Worm (Caenorhabditis elegans) whole organism, L4 larva: Measurements from ENCODE around the gene K09H11.9.

Experiments used
- D1046.2 ChIP-seq: fragments of 200-800 bp; sonication (Bioruptor generic); IDR thresholded peaks from 2 replicates; pipeline ENCODE4 v1.3.6; 2022; ENCODE audit warnings: missing genetic modification characterization, missing compliant biosample characterization
- F49E8.2 ChIP-seq: sonication (generic microtip); optimal IDR thresholded peaks from 2 replicates; lab custom pipeline; 2016; ENCODE audit warnings: missing compliant biosample characterization, mild to moderate bottlenecking, missing genetic modification characterization, borderline replicate concordance
- R02D3.7 ChIP-seq: fragments of 150-350 bp; sonication (generic microtip); optimal IDR thresholded peaks from 3 replicates; lab custom pipeline; 2014; ENCODE audit warnings: missing biosample characterization, missing genetic modification characterization
- Y48G9A.11 ChIP-seq: fragments of 200-800 bp; sonication (Bioruptor generic); IDR thresholded peaks from 2 replicates; pipeline ENCODE4 v1.3.6; 2022; ENCODE audit warnings: missing genetic modification reagents, missing genetic modification characterization, missing compliant biosample characterization
- Y5F2A.4 ChIP-seq: fragments of 200-800 bp; sonication (Bioruptor generic); optimal IDR thresholded peaks from 2 replicates; lab custom pipeline; 2018; ENCODE audit warnings: mild to moderate bottlenecking, missing genetic modification characterization, missing compliant biosample characterization
- ZK546.5 ChIP-seq, 2 experiments: sonication (generic microtip); optimal IDR thresholded peaks; 2 replicates each; lab custom pipeline; 2017; ENCODE audit warnings: missing biosample characterization in 2 of 2, missing genetic modification characterization in 2 of 2
- aha-1 ChIP-seq: fragments of 150-350 bp; peaks from one replicate; lab custom pipeline; 2014; ENCODE audit warnings: missing biosample characterization, missing genetic modification characterization
- arid-1 ChIP-seq: fragments of 200-800 bp; sonication (Bioruptor generic); conservative IDR thresholded peaks from 2 replicates; pipeline ENCODE4 v1.3.6; 2022; ENCODE audit warnings: missing genetic modification reagents, missing genetic modification characterization, missing compliant biosample characterization
- attf-4 ChIP-seq: sonication (generic microtip); optimal IDR thresholded peaks from 3 replicates; lab custom pipeline; 2017; ENCODE audit warnings: missing biosample characterization, missing genetic modification characterization
- ceh-20 ChIP-seq: fragments of 200-800 bp; sonication (Bioruptor generic); IDR thresholded peaks from 2 replicates; pipeline ENCODE4 v1.3.6; 2022; ENCODE audit warnings: missing genetic modification reagents, missing genetic modification characterization, missing compliant biosample characterization
- ceh-32 ChIP-seq: sonication (generic microtip); optimal IDR thresholded peaks from 2 replicates; lab custom pipeline; 2016; ENCODE audit warnings: mild to moderate bottlenecking, missing genetic modification characterization, missing compliant biosample characterization; ENCODE audit not compliant: poor library complexity
- ceh-44 ChIP-seq: fragments of 200-800 bp; sonication (Bioruptor generic); IDR thresholded peaks from 2 replicates; pipeline ENCODE4 v1.3.6; 2022; ENCODE audit warnings: missing genetic modification reagents, missing genetic modification characterization, missing compliant biosample characterization
- ces-1 ChIP-seq: fragments of 150-350 bp; sonication (generic microtip); optimal IDR thresholded peaks from 4 replicates; lab custom pipeline; 2014; ENCODE audit warnings: missing biosample characterization, missing genetic modification reagents, missing genetic modification characterization
- ctbp-1 ChIP-seq: fragments of 200-800 bp; sonication (Bioruptor generic); IDR thresholded peaks from 2 replicates; pipeline ENCODE4 v1.3.6; 2022; ENCODE audit warnings: missing genetic modification reagents, missing genetic modification characterization, missing compliant biosample characterization
- daf-12 ChIP-seq: fragments of 150-350 bp; optimal IDR thresholded peaks from 2 replicates; lab custom pipeline; 2014; ENCODE audit warnings: missing biosample characterization, missing genetic modification reagents, missing genetic modification characterization
- daf-8 ChIP-seq: fragments of 200-800 bp; sonication (Bioruptor generic); IDR thresholded peaks from 2 replicates; pipeline ENCODE4 v1.3.6; 2022; ENCODE audit warnings: missing genetic modification characterization, missing compliant biosample characterization
- dmd-6 ChIP-seq: fragments of 200-800 bp; sonication (Bioruptor generic); IDR thresholded peaks from 2 replicates; pipeline ENCODE4 v1.3.6; 2022; ENCODE audit warnings: missing genetic modification reagents, missing genetic modification characterization, missing compliant biosample characterization
- dmd-8 ChIP-seq: fragments of 200-800 bp; sonication (Bioruptor generic); IDR thresholded peaks from 2 replicates; pipeline ENCODE4 v1.3.6; 2022; ENCODE audit warnings: missing genetic modification characterization, missing compliant biosample characterization
- dpl-1 ChIP-seq: fragments of 150-350 bp; optimal IDR thresholded peaks from 2 replicates; lab custom pipeline; 2014; ENCODE audit warnings: missing biosample characterization, missing genetic modification reagents, missing genetic modification characterization
- duxl-1 ChIP-seq: sonication (generic microtip); optimal IDR thresholded peaks from 2 replicates; lab custom pipeline; 2016; ENCODE audit warnings: mild to moderate bottlenecking, missing genetic modification characterization, moderate library complexity, missing compliant biosample characterization; ENCODE audit not compliant: poor library complexity
- dve-1 ChIP-seq: sonication (generic microtip); optimal IDR thresholded peaks from 2 replicates; lab custom pipeline; 2017; ENCODE audit warnings: antibody characterized with exemption, mild to moderate bottlenecking, missing genetic modification characterization, missing compliant biosample characterization; ENCODE audit not compliant: insufficient read depth
- egl-43 ChIP-seq: fragments of 200-800 bp; sonication (Bioruptor generic); IDR thresholded peaks from 2 replicates; pipeline ENCODE4 v1.3.6; 2022; ENCODE audit warnings: missing genetic modification reagents, missing genetic modification characterization, missing compliant biosample characterization
- gei-8 ChIP-seq: fragments of 200-800 bp; sonication (Bioruptor generic); optimal IDR thresholded peaks from 2 replicates; lab custom pipeline; 2018; ENCODE audit warnings: mild to moderate bottlenecking, missing genetic modification characterization, missing compliant biosample characterization
- hif-1 ChIP-seq, 2 experiments: sonication (generic microtip); optimal IDR thresholded peaks; 2 replicates each; lab custom pipeline; 2016 to 2017; ENCODE audit warnings: missing compliant biosample characterization in 2 of 2, missing genetic modification characterization in 2 of 2, missing genetic modification reagents in 2 of 2, missing genotype in 2 of 2, mild to moderate bottlenecking in 1 of 2
- hlh-30 ChIP-seq: sonication (generic microtip); optimal IDR thresholded peaks from 2 replicates; lab custom pipeline; 2017; ENCODE audit warnings: antibody characterized with exemption, mild to moderate bottlenecking, missing genetic modification characterization, missing compliant biosample characterization; ENCODE audit not compliant: insufficient read depth
- hmg-1.1 ChIP-seq: fragments of 200-800 bp; sonication (Bioruptor generic); IDR thresholded peaks from 2 replicates; pipeline ENCODE4 v1.3.6; 2022; ENCODE audit warnings: missing genetic modification reagents, missing genetic modification characterization, missing compliant biosample characterization
- lim-7 ChIP-seq: fragments of 200-800 bp; sonication (Bioruptor generic); IDR thresholded peaks from 2 replicates; pipeline ENCODE4 v1.3.6; 2022; ENCODE audit warnings: missing genetic modification characterization, missing compliant biosample characterization
- lin-1 ChIP-seq: fragments of 200-800 bp; sonication (Bioruptor generic); IDR thresholded peaks from 2 replicates; pipeline ENCODE4 v1.3.6; 2022; ENCODE audit warnings: missing genetic modification reagents, missing genetic modification characterization, missing compliant biosample characterization
- lin-15B ChIP-seq: fragments of 150-350 bp; sonication (generic microtip); optimal IDR thresholded peaks from 3 replicates; lab custom pipeline; 2014; ENCODE audit warnings: missing biosample characterization, missing genetic modification characterization
- lin-29 ChIP-seq: fragments of 200-800 bp; sonication (Bioruptor generic); IDR thresholded peaks from 2 replicates; pipeline ENCODE4 v1.3.6; 2022; ENCODE audit warnings: missing genetic modification reagents, missing genetic modification characterization, missing compliant biosample characterization
- lin-38 ChIP-seq: fragments of 200-800 bp; sonication (Bioruptor generic); IDR thresholded peaks from 2 replicates; pipeline ENCODE4 v1.3.6; 2022; ENCODE audit warnings: missing genetic modification reagents, missing genetic modification characterization, missing compliant biosample characterization
- mdl-1 ChIP-seq, 2 experiments: fragments of 150-350 bp in 1 of 2; sonication (generic microtip) in 1 of 2; optimal IDR thresholded peaks; 2 replicates each; lab custom pipeline; 2014 to 2017; ENCODE audit warnings: missing biosample characterization in 2 of 2, missing genetic modification characterization in 2 of 2
- mep-1 ChIP-seq: fragments of 150-350 bp; sonication (generic microtip); optimal IDR thresholded peaks from 3 replicates; lab custom pipeline; 2014; ENCODE audit warnings: missing biosample characterization, missing genetic modification characterization
- mes-2 ChIP-seq: sonication (generic microtip); optimal IDR thresholded peaks from 2 replicates; lab custom pipeline; 2016; ENCODE audit warnings: missing genotype, mild to moderate bottlenecking, missing genetic modification characterization, missing compliant biosample characterization; ENCODE audit not compliant: poor library complexity, severe bottlenecking
- mxl-3 ChIP-seq: fragments of 200-800 bp; sonication (Bioruptor generic); optimal IDR thresholded peaks from 2 replicates; lab custom pipeline; 2018; ENCODE audit warnings: mild to moderate bottlenecking, missing genetic modification characterization, missing compliant biosample characterization
- nhr-111 ChIP-seq: fragments of 200-800 bp; sonication (Bioruptor generic); optimal IDR thresholded peaks from 2 replicates; lab custom pipeline; 2018; ENCODE audit warnings: mild to moderate bottlenecking, missing genetic modification characterization, missing compliant biosample characterization
- nhr-25 ChIP-seq: sonication (generic microtip); optimal IDR thresholded peaks from 2 replicates; lab custom pipeline; 2017; ENCODE audit warnings: missing genetic modification characterization, mild to moderate bottlenecking, missing compliant biosample characterization, antibody characterized with exemption, moderate library complexity, borderline replicate concordance; ENCODE audit not compliant: insufficient read depth
- nhr-42 ChIP-seq: fragments of 200-800 bp; sonication (Bioruptor generic); IDR thresholded peaks from 2 replicates; pipeline ENCODE4 v1.3.6; 2022; ENCODE audit warnings: missing genetic modification characterization, missing compliant biosample characterization
- nhr-6 ChIP-seq: fragments of 150-350 bp; optimal IDR thresholded peaks from 2 replicates; lab custom pipeline; 2014; ENCODE audit warnings: missing biosample characterization, missing genetic modification characterization
- nhr-76 ChIP-seq: fragments of 150-350 bp; optimal IDR thresholded peaks from 2 replicates; lab custom pipeline; 2014; ENCODE audit warnings: missing biosample characterization, missing genetic modification characterization
- saeg-2 ChIP-seq: fragments of 200-800 bp; sonication (Bioruptor generic); IDR thresholded peaks from 2 replicates; pipeline ENCODE4 v1.3.6; 2022; ENCODE audit warnings: missing genetic modification reagents, missing genetic modification characterization, missing compliant biosample characterization
- snpc-1.2 ChIP-seq: fragments of 200-800 bp; sonication (Bioruptor generic); IDR thresholded peaks from 2 replicates; pipeline ENCODE4 v1.3.6; 2022; ENCODE audit warnings: missing genetic modification reagents, missing genetic modification characterization, missing compliant biosample characterization
- tag-97 ChIP-seq: fragments of 200-800 bp; sonication (Bioruptor generic); IDR thresholded peaks from 2 replicates; pipeline ENCODE4 v1.3.6; 2022; ENCODE audit warnings: missing genetic modification characterization, missing compliant biosample characterization
- tra-1 ChIP-seq: fragments of 200-800 bp; sonication (Bioruptor generic); IDR thresholded peaks from 2 replicates; pipeline ENCODE4 v1.3.6; 2022; ENCODE audit warnings: missing genetic modification reagents, missing genetic modification characterization, missing compliant biosample characterization
- unc-62 ChIP-seq, 3 experiments: fragments of 150-350 bp in 1 of 3; sonication (generic microtip); optimal IDR thresholded peaks in 2 of 3; peaks in 1 of 3; 1 replicate in 1 of 3; 2 replicates in 2 of 3; lab custom pipeline; 2014 to 2017; ENCODE audit warnings: missing biosample characterization in 3 of 3, missing genetic modification characterization in 3 of 3, missing genetic modification reagents in 3 of 3, missing genotype in 1 of 3
- vab-7 ChIP-seq: fragments of 200-800 bp; sonication (Bioruptor generic); IDR thresholded peaks from 2 replicates; pipeline ENCODE4 v1.3.6; 2022; ENCODE audit warnings: missing genetic modification reagents, missing genetic modification characterization, missing compliant biosample characterization
- zag-1 ChIP-seq: fragments of 150-350 bp; optimal IDR thresholded peaks from 2 replicates; lab custom pipeline; 2014; ENCODE audit warnings: missing biosample characterization, missing genetic modification characterization
- zfp-2 ChIP-seq: sonication (generic microtip); optimal IDR thresholded peaks from 2 replicates; lab custom pipeline; 2016; ENCODE audit warnings: mild to moderate bottlenecking, missing genetic modification characterization, missing compliant biosample characterization
- zip-2 ChIP-seq: fragments of 150-350 bp; optimal IDR thresholded peaks from 2 replicates; lab custom pipeline; 2014; ENCODE audit warnings: missing biosample characterization, missing genetic modification characterization

The K09H11.9 gene

ce11 chrV:5684534-5684933 lies 31.9 kb downstream of the K09H11.9 start, which contains the start of the genes hmgs-1 and F25B4.4 (continued):
- TF ChIP-seq ces-1 (GFP tag; lab: Kevin White, UChicago) (peak; percentile 7), tag-97 (no peak), lim-7 (GFP tag; lab: Robert Waterston, UW) (no peak), arid-1 (GFP tag; lab: Robert Waterston, UW) (peak; percentile 33; the same call in 1 of the 2 replicates), snpc-1.2 (GFP tag; lab: Robert Waterston, UW) (no peak), dve-1 (tag; lab: Kevin White, UChicago) (peak; percentile 94), mxl-3 (peak; percentile 10), gei-8 (GFP tag; lab: Kevin White, UChicago) (no peak), hmg-1.1 (GFP tag; lab: Robert Waterston, UW) (peak; percentile 76), hif-1 (tag; optimal IDR thresholded peaks at IDR 0.05; lab: Kevin White, UChicago) (peak in 1 of 2 experiments; percentile 83), aha-1 (tag; lab: Kevin White, UChicago) (peak; percentile 94), nhr-76 (no peak), lin-29 (GFP tag; lab: Robert Waterston, UW) (no peak), F49E8.2 (tag; lab: Kevin White, UChicago) (peak; percentile 12), egl-43 (no peak), lin-15B (tag; lab: Kevin White, UChicago) (peak; percentile 26), attf-4 (tag; lab: Kevin White, UChicago) (no peak), dmd-6 (GFP tag; lab: Robert Waterston, UW) (peak; percentile 80), tra-1 (GFP tag; lab: Robert Waterston, UW) (peak; percentile 79), zfp-2 (tag; lab: Kevin White, UChicago) (peak; percentile 67), zip-2 (tag; lab: Kevin White, UChicago) (peak; percentile 31), nhr-6 (tag; lab: Kevin White, UChicago) (peak; percentile 91), dpl-1 (peak; percentile 85), zag-1 (no peak), ctbp-1 (GFP tag; lab: Robert Waterston, UW) (peak; percentile 62), mes-2 (tag; lab: Kevin White, UChicago) (peak; percentile 96), nhr-111 (no peak), saeg-2 (GFP tag; lab: Robert Waterston, UW) (no peak), lin-38 (GFP tag; lab: Robert Waterston, UW) (peak; percentile 87), ceh-44 (GFP tag; lab: Robert Waterston, UW) (0 out of 2 replicates have a peak, but pooled peaks have one; percentile 27), R02D3.7 (tag; lab: Kevin White, UChicago) (peak; percentile 99), dmd-8 (GFP tag; lab: Robert Waterston, UW) (no peak), nhr-25 (tag; lab: Kevin White, UChicago) (peak; percentile 50), unc-62 (GFP tag; optimal IDR thresholded peaks at IDR 0.05 in 1 of 2; lab: Kevin White, UChicago) (peak in 1 of 2 experiments; percentile 83), unc-62 (tag; optimal IDR thresholded peaks at IDR 0.05; lab: Kevin White, UChicago) (no peak), daf-8 (GFP tag; lab: Robert Waterston, UW) (no peak), daf-12 (tag; lab: Kevin White, UChicago) (no peak), ceh-32 (no peak), mdl-1 (tag; optimal IDR thresholded peaks at IDR 0.05; lab: Kevin White, UChicago) (peak in 1 of 2 experiments; percentile 72), ZK546.5 (tag; optimal IDR thresholded peaks at IDR 0.05; lab: Kevin White, UChicago) (peak in 1 of 2 experiments; percentile 21), mep-1 (tag; lab: Kevin White, UChicago) (peak; percentile 95), D1046.2 (GFP tag; lab: Robert Waterston, UW) (no peak), ceh-20 (GFP tag; lab: Robert Waterston, UW) (peak; percentile 50), nhr-42 (GFP tag; lab: Robert Waterston, UW) (peak; percentile 73; the same call in 1 of the 2 replicates), duxl-1 (tag; lab: Kevin White, UChicago) (peak; percentile 52), Y5F2A.4 (GFP tag; lab: Kevin White, UChicago) (no peak), lin-1 (GFP tag; lab: Robert Waterston, UW) (no peak), hlh-30 (tag; lab: Kevin White, UChicago) (peak; percentile 85), Y48G9A.11 (GFP tag; lab: Robert Waterston, UW) (peak; percentile 49; the same call in 1 of the 2 replicates), vab-7 (GFP tag; lab: Robert Waterston, UW) (0 out of 2 replicates have a peak, but pooled peaks have one; percentile 41)
